Worm (Caenorhabditis elegans): Measurements from ENCODE around the gene lonp-2.

DNA sequence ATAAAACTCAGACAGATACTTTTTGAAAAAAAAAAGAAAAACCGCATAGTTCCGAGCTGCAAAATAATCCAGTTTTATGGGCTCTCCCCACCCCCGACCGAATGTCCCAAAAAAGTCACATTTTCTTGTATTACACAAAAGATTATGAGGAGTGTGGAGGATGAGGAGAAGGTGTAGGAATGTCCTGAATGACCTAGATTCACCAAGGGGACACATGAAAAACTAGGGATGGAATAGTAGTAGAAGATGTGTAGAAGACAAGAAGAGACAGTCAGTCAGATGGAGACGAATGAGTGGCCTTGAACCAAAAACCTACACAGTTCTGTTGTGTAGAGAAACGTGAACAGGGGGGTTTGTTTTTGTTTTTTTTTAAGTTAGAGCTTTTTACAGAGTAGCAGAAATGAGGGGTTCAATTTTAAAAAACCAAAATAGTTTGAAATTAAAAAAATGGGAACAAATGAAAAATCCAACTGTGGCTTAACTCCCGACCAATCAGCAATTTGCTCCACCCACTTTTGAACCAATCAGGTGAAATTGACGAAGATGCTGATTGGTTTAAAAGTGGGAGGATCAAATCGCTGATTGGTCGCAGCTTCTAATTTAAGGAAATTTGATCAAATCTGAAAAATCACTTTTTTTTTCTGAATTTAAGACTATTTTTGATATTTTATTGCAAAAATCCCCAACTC is 35.0 kb downstream of the lonp-2 start:
- TF ChIP-seq mml-1 (tag; optimal IDR thresholded peaks at IDR 0.05) (no peak), ama-1 (optimal IDR thresholded peaks at IDR 0.05) (no peak), nhr-77 (tag; optimal IDR thresholded peaks at IDR 0.05) (no peak), nhr-237 (tag; optimal IDR thresholded peaks at IDR 0.05) (no peak), lsy-12 (tag; optimal IDR thresholded peaks at IDR 0.05) (no peak), ceh-28 (tag; optimal IDR thresholded peaks at IDR 0.05) (no peak), nhr-11 (tag; optimal IDR thresholded peaks at IDR 0.05) (no peak), lin-39 (tag; optimal IDR thresholded peaks at IDR 0.05) (no peak), pha-4 (tag; optimal IDR thresholded peaks at IDR 0.05) (no peak), snpc-4 (tag; optimal IDR thresholded peaks at IDR 0.05) (no peak), fkh-10 (GFP tag; optimal IDR thresholded peaks at IDR 0.05) (no peak), mdl-1 (tag; optimal IDR thresholded peaks at IDR 0.05) (no peak), nfya-1 (tag; optimal IDR thresholded peaks at IDR 0.05; ENCODE audit: insufficient read depth) (peak; percentile 89)

All from whole organism, L3 larva.